Fruit fly (Drosophila melanogaster) whole organism, adult: ENCODE data around the gene CG3436.

Experiments used
- CG11617 ChIP-seq: fragments of 200-800 bp; sonication (Bioruptor generic); optimal IDR thresholded peaks from 2 replicates; lab custom pipeline; 2017; ENCODE audit warnings: mild to moderate bottlenecking, missing biosample characterization, missing genetic modification reagents, missing genetic modification characterization
- CG12768 ChIP-seq: fragments of 200-800 bp; sonication (Bioruptor generic); optimal IDR thresholded peaks from 2 replicates; lab custom pipeline; 2017; ENCODE audit warnings: missing biosample characterization, missing genetic modification characterization, mild to moderate bottlenecking, moderate library complexity, missing genetic modification reagents
- CG14711 ChIP-seq: fragments of 200-800 bp; sonication (Bioruptor generic); optimal IDR thresholded peaks from 2 replicates; lab custom pipeline; 2018; ENCODE audit warnings: missing biosample characterization, mild to moderate bottlenecking, missing genetic modification characterization, moderate library complexity
- CG1620 ChIP-seq: fragments of 200-800 bp; sonication (Bioruptor generic); optimal IDR thresholded peaks from 2 replicates; lab custom pipeline; 2016; ENCODE audit warnings: missing biosample characterization, missing genetic modification characterization
- CG33017 ChIP-seq: fragments of 200-800 bp; sonication (Bioruptor generic); optimal IDR thresholded peaks from 2 replicates; lab custom pipeline; 2018; ENCODE audit warnings: missing biosample characterization, mild to moderate bottlenecking, missing genetic modification characterization, moderate library complexity
- CG5204 ChIP-seq: fragments of 200-800 bp; sonication (Bioruptor generic); optimal IDR thresholded peaks from 2 replicates; lab custom pipeline; 2016; ENCODE audit warnings: missing biosample characterization, missing genetic modification characterization
- CG7101 ChIP-seq: fragments of 200-800 bp; sonication (Bioruptor generic); optimal IDR thresholded peaks from 2 replicates; lab custom pipeline; 2018; ENCODE audit warnings: missing biosample characterization, mild to moderate bottlenecking, missing genetic modification characterization, moderate library complexity
- Crg-1 ChIP-seq: fragments of 200-800 bp; sonication (Bioruptor generic); optimal IDR thresholded peaks from 2 replicates; lab custom pipeline; 2016; ENCODE audit warnings: missing biosample characterization, missing genetic modification characterization
- Hr96 ChIP-seq: fragments of 200-800 bp; sonication (Bioruptor generic); optimal IDR thresholded peaks from 2 replicates; lab custom pipeline; 2016; ENCODE audit warnings: missing biosample characterization, missing genetic modification characterization
- Mnt ChIP-seq: fragments of 200-800 bp; sonication (Bioruptor generic); optimal IDR thresholded peaks from 2 replicates; lab custom pipeline; 2016; ENCODE audit warnings: missing biosample characterization, mild to moderate bottlenecking, missing genetic modification characterization
- bab1 ChIP-seq: fragments of 200-800 bp; sonication (Bioruptor generic); optimal IDR thresholded peaks from 3 replicates; lab custom pipeline; 2019; ENCODE audit warnings: missing biosample characterization, mild to moderate bottlenecking, missing genetic modification characterization, moderate library complexity
- cic ChIP-seq: fragments of 200-800 bp; sonication (Bioruptor generic); optimal IDR thresholded peaks from 2 replicates; lab custom pipeline; 2017; ENCODE audit warnings: missing biosample characterization, mild to moderate bottlenecking, missing genetic modification characterization, moderate library complexity
- cnc ChIP-seq, 2 experiments: fragments of >200 bp; optimal IDR thresholded peaks; 2 replicates each; lab custom pipeline; 2017
- kay ChIP-seq: fragments of 200-800 bp; sonication (Bioruptor generic); peaks from one replicate; lab custom pipeline; 2016; ENCODE audit warnings: missing biosample characterization, missing genetic modification characterization, borderline replicate concordance
- ovo ChIP-seq: fragments of 200-800 bp; sonication (Bioruptor generic); optimal IDR thresholded peaks from 2 replicates; lab custom pipeline; 2016; ENCODE audit warnings: missing biosample characterization, missing genetic modification characterization
- pad ChIP-seq: fragments of 200-800 bp; sonication (Bioruptor generic); optimal IDR thresholded peaks from 3 replicates; lab custom pipeline; 2017; ENCODE audit warnings: missing biosample characterization, missing genetic modification characterization, mild to moderate bottlenecking, moderate library complexity, missing genetic modification reagents
- tj ChIP-seq: fragments of 200-800 bp; sonication (Bioruptor generic); optimal IDR thresholded peaks from 3 replicates; lab custom pipeline; 2017; ENCODE audit warnings: missing biosample characterization, mild to moderate bottlenecking, missing genetic modification characterization, moderate library complexity
- toe ChIP-seq: fragments of 200-800 bp; sonication (Bioruptor generic); optimal IDR thresholded peaks from 2 replicates; lab custom pipeline; 2016; ENCODE audit warnings: missing biosample characterization, missing genetic modification characterization

Gene CG3436

DNA sequence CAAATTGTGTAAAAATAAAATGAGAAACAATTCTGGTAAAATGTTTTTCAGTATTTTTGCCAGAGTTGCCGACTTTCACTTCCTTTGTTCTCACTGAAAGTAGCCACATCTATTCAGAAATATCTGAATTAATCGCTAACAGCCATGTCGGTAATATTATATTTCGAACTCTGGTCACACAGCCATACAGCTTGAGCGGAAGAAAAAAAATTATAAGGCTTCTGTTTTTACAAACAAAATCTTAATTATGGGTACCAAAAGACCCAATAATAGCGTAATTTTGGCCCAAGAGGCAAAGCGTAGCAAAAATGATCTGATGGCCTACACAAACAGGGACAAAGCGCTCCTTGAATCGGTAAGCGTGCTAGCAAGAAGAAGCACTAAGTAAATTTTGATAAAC is at the start of gene CG3436:
Gene CG3436, plus strand, starts transcription at position 36 of the 400 bp plus-strand sequence.
- peak; percentile 95 for TF ChIP-seq CG14711 (tag; lab: Kevin White, UChicago)
- peak; percentile 26 for TF ChIP-seq Mnt (GFP tag; lab: Kevin White, UChicago)
- no peak for TF ChIP-seq CG12768 (GFP tag; lab: Kevin White, UChicago)
- peak; percentile 10 for TF ChIP-seq cic (GFP tag; lab: Kevin White, UChicago)
- peak; percentile 15 for TF ChIP-seq tj (GFP tag; lab: Kevin White, UChicago)
- TF ChIP-seq pad (GFP tag; lab: Kevin White, UChicago) = peak; percentile 19
- peak; percentile 11 for TF ChIP-seq CG7101 (tag; lab: Kevin White, UChicago)
- peak; percentile 43 for TF ChIP-seq Crg-1 (GFP tag; lab: Kevin White, UChicago)
- TF ChIP-seq CG1620 (GFP tag; lab: Kevin White, UChicago) = peak; percentile 13
- TF ChIP-seq Hr96 (GFP tag; lab: Kevin White, UChicago) = no peak
- TF ChIP-seq CG33017 = no peak
- TF ChIP-seq CG5204 (GFP tag; lab: Kevin White, UChicago) = no peak
- TF ChIP-seq bab1 (GFP tag; lab: Kevin White, UChicago) = peak; percentile 43

DNA sequence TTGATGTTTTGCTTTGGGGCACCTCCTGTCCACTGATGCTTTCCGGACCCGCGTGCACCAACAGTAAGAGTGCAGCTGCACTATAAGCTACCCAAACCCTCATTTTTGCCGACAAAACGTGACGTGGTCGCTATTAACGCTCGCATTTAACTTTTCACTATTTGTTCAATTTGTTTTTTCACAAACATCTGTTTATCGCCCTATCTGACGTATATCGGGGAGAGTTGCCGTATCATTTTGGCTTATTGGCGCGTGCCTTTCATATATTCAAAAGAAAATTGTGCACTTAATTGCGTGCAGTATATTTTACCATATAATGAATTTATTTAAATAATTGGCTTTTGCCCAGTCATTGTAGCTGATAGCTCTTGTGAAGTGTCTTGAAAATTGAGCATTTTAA is 49.3 kb upstream of the CG3436 start, which contains the start of the genes Nhe1 and Sam-S:
Gene Nhe1, minus strand, starts transcription at position 193 of the 400 bp plus-strand sequence.
Gene Sam-S, plus strand, starts transcription at position 364 of the 400 bp plus-strand sequence.
- TF ChIP-seq bab1 (GFP tag; lab: Kevin White, UChicago) (peak; percentile 10), kay (GFP tag; lab: Kevin White, UChicago) (peak; percentile 81), ovo (no peak), cnc (optimal IDR thresholded peaks at IDR 0.05; lab: Kevin White, UChicago) (no peak), cic (GFP tag; lab: Kevin White, UChicago) (no peak), CG5204 (GFP tag; lab: Kevin White, UChicago) (no peak), Hr96 (GFP tag; lab: Kevin White, UChicago) (no peak)

DNA sequence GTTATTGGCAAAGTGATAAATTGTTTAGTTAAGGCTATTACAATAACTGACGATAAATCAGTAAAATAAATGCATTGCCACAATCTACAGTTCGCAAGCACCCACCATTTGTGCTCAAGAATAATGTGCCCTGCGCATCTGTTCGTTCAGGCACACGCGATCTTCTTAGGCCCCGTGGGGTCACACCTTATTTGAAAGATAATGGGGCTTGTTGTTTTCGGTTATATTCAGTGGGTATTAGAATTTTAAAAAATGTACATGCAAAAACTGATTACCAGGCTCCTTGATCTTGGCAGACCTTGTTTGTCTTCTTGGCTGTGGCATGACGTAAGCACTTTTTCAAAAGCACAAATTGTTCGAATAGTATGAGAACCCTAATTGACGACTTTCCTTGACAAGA is 48.8 kb upstream of the CG3436 start:
- TF ChIP-seq cnc (optimal IDR thresholded peaks at IDR 0.05; lab: Kevin White, UChicago) = peak in 1 of 2 experiments; percentile 54
- TF ChIP-seq cic (GFP tag; lab: Kevin White, UChicago) = no peak

DNA sequence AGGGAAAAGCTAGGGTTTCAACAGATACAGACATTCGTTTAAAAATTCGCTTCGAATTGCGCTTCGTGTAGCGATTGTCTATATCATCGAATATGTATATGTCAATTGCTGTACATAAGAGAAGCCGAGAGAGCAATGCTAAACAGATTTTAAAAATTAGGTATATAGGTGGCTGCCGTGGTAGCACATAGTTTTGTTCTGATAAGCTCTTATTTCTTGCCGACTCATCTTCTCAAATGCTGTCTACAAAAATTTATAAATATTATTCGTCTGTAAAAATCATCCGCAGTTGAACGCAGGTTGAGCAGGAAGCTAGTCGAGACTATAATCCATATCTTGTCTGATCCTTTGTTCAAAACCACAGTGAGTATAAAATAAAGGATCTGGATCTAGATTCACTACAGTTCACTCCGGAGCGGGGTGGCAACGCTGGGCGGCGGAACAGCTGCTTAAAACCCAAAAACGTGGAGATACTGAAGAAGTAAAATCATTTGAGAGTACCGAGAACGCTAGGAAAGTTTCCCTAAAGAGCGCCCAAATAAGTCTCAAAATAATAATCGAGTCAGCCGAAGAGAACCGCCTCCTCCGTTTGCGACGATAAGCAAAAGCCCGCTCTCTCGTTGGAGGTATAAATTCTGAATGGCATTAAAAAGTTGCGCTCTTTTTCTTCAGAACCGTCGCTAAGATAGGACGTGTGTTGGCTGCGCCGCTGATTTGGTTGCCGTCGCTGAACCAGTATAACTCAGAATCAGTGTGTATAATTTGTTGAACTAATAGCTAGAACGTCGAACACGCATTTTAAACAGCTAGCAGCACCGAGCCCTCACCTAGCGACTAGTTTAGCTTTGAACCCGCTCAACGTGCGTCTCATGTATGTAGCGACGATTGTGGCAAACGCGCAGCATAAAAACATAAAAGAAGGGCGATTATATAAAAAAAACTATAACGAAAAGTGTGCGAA is 48.1 kb upstream of the CG3436 start:
- TF ChIP-seq toe (no peak), cnc (optimal IDR thresholded peaks at IDR 0.05; lab: Kevin White, UChicago) (peak; percentile 74 to 84), CG14711 (tag; lab: Kevin White, UChicago) (no peak), Crg-1 (GFP tag; lab: Kevin White, UChicago) (peak; percentile 7), kay (GFP tag; lab: Kevin White, UChicago) (no peak), CG5204 (GFP tag; lab: Kevin White, UChicago) (no peak), cic (GFP tag; lab: Kevin White, UChicago) (peak; percentile 17), Mnt (GFP tag; lab: Kevin White, UChicago) (peak; percentile 84), bab1 (GFP tag; lab: Kevin White, UChicago) (no peak), tj (GFP tag; lab: Kevin White, UChicago) (peak; percentile 40), CG33017 (peak; percentile 11), CG12768 (GFP tag; lab: Kevin White, UChicago) (peak; percentile 33)

DNA sequence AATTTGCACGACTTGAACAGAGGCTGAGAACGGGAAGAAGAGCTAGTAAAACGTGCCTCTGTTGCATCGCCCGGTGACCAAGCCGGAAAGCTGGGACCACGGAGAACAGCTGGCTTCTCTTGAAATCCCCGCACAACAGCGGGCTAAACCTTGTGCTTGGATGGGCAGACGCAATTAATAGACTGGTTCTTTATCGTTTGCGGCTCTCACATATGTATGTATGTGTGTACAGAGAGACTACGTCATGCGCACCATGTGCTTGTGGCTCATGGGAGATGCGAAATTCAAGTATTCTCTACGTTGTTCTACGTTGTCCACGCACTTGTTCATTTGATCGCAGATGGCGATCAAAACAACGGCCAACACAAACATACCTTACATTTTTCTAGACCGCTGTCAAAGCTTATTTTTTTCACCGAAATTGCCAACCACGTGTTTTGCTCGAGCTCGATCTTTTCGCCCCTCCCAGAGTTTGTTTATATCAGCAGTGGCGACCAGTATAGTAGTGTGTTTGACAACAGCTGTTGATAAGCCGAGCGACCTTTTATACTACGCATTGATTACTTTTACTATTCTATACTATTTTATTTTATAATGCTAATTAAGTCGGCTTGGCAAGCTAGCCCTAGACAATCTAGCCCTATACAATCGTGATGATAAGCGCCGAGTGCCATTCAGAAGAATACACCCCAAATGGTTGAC is 46.6 kb upstream of the CG3436 start:
- TF ChIP-seq kay (GFP tag; lab: Kevin White, UChicago) (peak; percentile 95), CG7101 (tag; lab: Kevin White, UChicago) (no peak), ovo (no peak), cic (GFP tag; lab: Kevin White, UChicago) (peak; percentile 97), CG14711 (tag; lab: Kevin White, UChicago) (no peak), Crg-1 (GFP tag; lab: Kevin White, UChicago) (no peak), CG5204 (GFP tag; lab: Kevin White, UChicago) (no peak), pad (GFP tag; lab: Kevin White, UChicago) (no peak), Mnt (GFP tag; lab: Kevin White, UChicago) (peak; percentile 96), CG12768 (GFP tag; lab: Kevin White, UChicago) (peak; percentile 39), CG11617 (GFP tag; lab: Kevin White, UChicago) (no peak), Hr96 (GFP tag; lab: Kevin White, UChicago) (no peak)

DNA sequence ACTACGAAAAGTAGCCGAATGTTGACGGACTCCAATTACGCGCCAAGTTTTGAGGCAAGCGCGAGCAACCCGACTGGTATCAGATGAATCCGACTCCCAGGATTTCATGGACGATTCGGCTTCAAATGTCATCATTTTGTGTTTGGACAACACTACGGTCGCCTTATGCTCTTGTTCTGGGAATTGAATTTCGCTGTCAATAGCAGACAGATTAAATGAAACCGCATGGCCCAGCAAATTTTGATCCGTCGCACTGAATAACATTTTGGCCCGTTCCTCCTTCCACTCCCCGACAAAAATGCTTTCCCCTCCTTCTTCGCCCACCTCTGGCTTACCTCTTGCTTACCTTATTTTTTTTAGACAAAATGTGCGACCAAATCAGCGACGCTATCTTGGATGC is 45.8 kb upstream of the CG3436 start:
- TF ChIP-seq tj (GFP tag; lab: Kevin White, UChicago) = peak; percentile 99
- TF ChIP-seq Crg-1 (GFP tag; lab: Kevin White, UChicago) = no peak
- no peak for TF ChIP-seq cic (GFP tag; lab: Kevin White, UChicago)
